Worm (Caenorhabditis elegans) whole organism, mixed stage, embryonic: ENCODE data around the gene igeg-2.

Experiments used
- nhr-12 ChIP-seq: fragments of 150-350 bp; optimal IDR thresholded peaks from 2 replicates; lab custom pipeline; 2014; ENCODE audit warnings: missing biosample characterization, missing genetic modification characterization
- snpc-4 ChIP-seq: fragments of 150-350 bp; optimal IDR thresholded peaks from 2 replicates; lab custom pipeline; 2014; ENCODE audit warnings: missing biosample characterization, missing genetic modification characterization

ce11 chrX:11471409-11471808 is 25.0 kb upstream of the igeg-2 start:
- TF ChIP-seq nhr-12, result no peak
- no peak for TF ChIP-seq snpc-4 (tag; lab: Kevin White, UChicago)
